Worm (Caenorhabditis elegans) whole organism, L4/young adult: ENCODE measurements around the gene C27D6.12.

Experiments
- W03F9.2 ChIP-seq: fragments of 150-350 bp; optimal IDR thresholded peaks from 2 replicates; lab custom pipeline; 2014; ENCODE audit warnings: missing biosample characterization, missing genetic modification characterization
- dao-5 ChIP-seq: sonication (generic microtip); optimal IDR thresholded peaks from 2 replicates; lab custom pipeline; 2016; ENCODE audit warnings: missing genotype, missing genetic modification characterization, moderate library complexity, missing compliant biosample characterization
- him-1 ChIP-seq: sonication (generic microtip); optimal IDR thresholded peaks from 2 replicates; lab custom pipeline; 2016; ENCODE audit warnings: missing genotype, missing genetic modification reagents, missing genetic modification characterization, missing compliant biosample characterization

C27D6.12 gene

DNA sequence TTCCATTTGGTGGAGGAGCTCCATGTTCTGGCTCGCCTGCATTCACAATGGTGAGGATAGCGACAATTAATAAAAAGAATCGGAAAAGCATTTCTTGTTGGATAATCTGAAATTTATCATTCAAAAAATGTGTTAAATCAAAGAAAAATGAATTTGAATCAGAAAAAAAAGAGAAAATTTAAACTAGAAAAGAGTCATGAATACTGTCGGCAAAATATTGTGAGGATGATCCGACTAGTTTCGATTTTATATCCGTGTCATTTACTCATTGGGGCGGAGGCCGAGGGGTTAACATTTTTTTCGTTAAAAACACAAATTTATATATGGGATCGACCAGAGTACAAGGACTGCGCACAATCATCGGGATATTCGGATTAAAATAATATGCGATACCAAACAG lies at the start of gene C27D6.12:
Gene C27D6.12, minus strand, starts transcription at position 101 of the 400 bp plus-strand sequence.
- no peak for TF ChIP-seq dao-5
- TF ChIP-seq him-1 (tag; lab: Kevin White, UChicago) = no peak
- TF ChIP-seq W03F9.2 (tag; lab: Kevin White, UChicago) = no peak

DNA sequence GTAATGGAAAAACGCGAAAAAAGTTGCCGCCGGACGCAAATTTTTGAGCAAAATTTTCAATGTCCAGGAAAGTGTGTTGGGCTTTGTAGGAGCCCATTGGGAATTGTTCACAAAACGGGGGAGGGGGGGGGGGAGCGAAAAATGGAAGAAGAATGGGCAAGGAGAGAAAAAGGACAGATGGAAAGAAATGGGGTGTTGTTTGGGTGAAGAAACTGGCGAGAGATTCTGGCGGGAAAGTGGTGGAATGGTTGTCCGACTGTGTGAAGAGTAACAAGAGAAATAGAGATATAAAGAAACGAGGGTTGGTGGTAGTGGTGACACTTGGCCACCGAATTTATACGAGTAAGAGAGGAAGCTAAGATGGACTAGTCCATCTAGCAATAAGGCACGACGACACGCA lies 48.5 kb upstream of the C27D6.12 start:
- TF ChIP-seq dao-5 (no peak), him-1 (tag; lab: Kevin White, UChicago) (no peak), W03F9.2 (tag; lab: Kevin White, UChicago) (no peak)

DNA sequence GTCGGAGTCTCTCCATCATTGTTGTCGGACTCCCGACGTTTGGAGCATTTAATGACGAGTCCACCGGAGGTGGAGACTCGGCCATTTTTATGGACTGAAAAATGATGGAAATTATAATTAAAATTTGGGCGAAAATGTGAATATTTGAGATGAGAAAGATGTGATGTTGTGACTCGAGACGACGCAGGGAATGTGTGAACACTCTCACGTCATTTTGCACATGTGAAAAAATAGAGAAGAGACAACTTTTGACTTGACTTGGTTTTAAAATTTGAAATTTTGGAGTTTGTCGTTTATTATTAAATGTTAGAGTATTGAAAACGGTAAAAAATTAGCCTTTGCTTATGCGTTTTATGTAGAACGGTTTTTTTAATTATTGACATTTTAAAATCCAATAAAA lies 47.5 kb upstream of the C27D6.12 start, which contains the start of gene dsh-1:
Gene dsh-1, minus strand, starts transcription at position 101 of the 400 bp plus-strand sequence.
- TF ChIP-seq W03F9.2 (tag; lab: Kevin White, UChicago) (no peak), him-1 (tag; lab: Kevin White, UChicago) (no peak), dao-5 (no peak)

DNA sequence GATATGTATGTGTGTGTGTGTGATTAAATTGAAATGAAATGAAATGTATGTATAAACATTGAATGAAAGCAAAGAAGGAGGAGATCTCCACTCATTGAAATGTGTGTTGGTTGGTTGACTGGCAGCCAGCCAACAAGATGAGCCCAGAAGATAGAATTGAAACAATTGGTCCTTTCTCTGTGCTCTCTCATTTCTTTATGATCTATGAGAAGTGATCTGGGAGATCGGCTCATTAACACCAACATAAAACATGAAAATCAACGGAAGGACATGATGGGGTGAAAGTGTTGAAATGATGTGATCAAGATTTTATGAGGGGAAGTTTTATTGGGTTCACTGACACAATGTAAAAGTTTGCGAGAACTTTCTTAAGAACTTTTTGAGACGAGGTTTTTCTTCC lies 45.0 kb upstream of the C27D6.12 start:
- TF ChIP-seq him-1 (tag; lab: Kevin White, UChicago) = no peak
- no peak for TF ChIP-seq dao-5
- no peak for TF ChIP-seq W03F9.2 (tag; lab: Kevin White, UChicago)

DNA sequence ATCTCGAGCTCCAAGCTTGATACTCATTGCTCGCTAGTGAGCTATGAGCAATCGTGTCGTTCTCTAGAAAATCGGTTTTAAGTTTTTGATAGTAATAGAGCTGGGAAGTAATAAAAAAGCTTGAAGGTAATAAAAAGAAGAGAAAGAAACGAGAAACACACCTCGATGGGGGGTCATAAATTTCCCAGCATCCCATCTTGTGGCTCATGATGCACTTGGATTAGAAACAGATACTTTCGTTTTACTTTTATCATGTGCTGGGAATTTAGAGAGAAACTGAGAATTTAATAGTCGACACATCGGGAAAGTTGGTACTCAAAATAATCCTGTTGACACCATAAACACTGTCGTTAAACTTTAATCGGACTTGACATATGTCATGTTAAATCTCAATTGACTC lies 42.8 kb upstream of the C27D6.12 start:
- no peak for TF ChIP-seq dao-5
- no peak for TF ChIP-seq him-1 (tag; lab: Kevin White, UChicago)
- TF ChIP-seq W03F9.2 (tag; lab: Kevin White, UChicago) = no peak

DNA sequence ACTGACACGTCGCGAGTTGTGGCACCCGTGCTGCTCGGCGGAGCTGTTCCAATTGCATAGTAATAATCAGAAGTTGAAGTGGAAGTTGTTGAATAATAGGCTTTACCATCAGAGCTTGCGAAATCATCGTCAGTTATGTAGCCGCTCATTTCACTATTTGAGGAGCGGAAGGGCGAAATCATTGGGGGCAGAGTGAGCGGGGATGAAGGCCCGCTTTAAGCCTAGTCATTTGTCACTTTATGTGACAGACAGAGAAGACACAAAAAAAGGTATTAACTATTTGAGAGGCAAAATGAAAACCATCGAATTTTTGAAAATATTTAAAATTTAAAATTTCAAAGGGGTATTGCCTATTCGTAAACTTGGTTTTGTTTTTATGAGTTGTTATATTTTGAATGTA lies 40.5 kb upstream of the C27D6.12 start:
- no peak for TF ChIP-seq dao-5

DNA sequence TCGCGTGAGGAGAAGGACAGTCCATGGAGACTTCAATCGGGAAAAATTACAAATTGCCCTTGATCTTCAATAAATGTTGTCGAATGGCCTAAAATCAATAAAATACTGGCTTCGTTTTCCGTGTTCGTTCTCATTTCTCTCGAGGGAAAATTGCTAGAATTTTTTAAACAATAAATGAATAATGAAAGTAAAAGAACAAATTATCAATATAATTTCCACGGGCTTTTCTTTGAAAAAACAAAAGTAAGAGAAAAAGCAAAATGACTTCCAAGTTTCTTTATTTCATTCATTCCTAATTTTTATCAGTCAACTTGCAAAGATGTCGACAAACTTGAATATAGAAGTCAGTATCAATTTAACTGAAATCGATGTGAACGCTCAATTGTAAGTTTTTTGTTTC lies 34.9 kb upstream of the C27D6.12 start, which contains the start of gene C34F11.1:
Gene C34F11.1, plus strand, starts transcription at position 301 of the 400 bp plus-strand sequence.
- no peak for TF ChIP-seq dao-5
- no peak for TF ChIP-seq W03F9.2 (tag; lab: Kevin White, UChicago)
- TF ChIP-seq him-1 (tag; lab: Kevin White, UChicago) = no peak

DNA sequence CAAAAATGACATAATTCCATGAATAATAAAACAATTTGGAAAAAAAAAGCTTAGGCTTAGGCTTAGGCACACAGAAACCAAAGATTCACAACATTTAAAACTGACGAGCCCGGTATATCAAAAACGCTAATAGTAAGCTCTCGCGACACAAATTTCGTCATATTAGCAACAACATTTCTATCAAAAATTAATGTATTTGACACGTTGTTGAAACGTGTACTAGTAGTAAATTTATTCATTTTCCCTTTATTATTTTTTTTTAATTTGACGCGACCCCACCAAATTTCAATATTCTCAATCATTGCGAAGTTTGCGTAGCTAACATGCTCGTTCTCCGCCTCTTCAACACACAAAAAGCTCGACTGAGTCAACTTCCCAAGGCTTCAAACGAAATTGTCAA lies 34.2 kb upstream of the C27D6.12 start, which contains the start of gene C34F11.2:
Gene C34F11.2, plus strand, starts transcription at position 301 of the 400 bp plus-strand sequence.
- TF ChIP-seq W03F9.2 (tag; lab: Kevin White, UChicago) (no peak), dao-5 (no peak), him-1 (tag; lab: Kevin White, UChicago) (no peak)

DNA sequence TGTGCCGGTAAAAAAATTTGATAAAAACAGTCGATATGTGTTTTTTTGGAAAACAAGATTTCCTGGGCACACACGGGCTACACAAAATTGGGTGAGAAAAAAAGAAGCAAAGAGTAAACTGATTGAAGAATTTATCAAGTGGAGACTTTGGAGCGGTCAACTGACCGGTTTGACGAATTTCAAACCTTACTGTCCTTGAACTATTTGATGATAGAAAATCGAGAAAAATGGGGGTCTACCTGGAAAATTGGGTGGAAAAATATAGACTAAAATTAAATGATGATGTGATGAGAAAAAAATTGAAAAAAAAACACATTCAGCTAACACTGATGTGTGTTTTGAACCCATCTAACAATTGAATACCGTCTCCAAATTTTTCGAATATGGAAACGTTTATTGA lies 33.0 kb upstream of the C27D6.12 start, which contains the start of gene C34F11.8:
Gene C34F11.8, minus strand, starts transcription at position 135 of the 400 bp plus-strand sequence.
- TF ChIP-seq him-1 (tag; lab: Kevin White, UChicago) = no peak
- no peak for TF ChIP-seq W03F9.2 (tag; lab: Kevin White, UChicago)
- TF ChIP-seq dao-5 = no peak

DNA sequence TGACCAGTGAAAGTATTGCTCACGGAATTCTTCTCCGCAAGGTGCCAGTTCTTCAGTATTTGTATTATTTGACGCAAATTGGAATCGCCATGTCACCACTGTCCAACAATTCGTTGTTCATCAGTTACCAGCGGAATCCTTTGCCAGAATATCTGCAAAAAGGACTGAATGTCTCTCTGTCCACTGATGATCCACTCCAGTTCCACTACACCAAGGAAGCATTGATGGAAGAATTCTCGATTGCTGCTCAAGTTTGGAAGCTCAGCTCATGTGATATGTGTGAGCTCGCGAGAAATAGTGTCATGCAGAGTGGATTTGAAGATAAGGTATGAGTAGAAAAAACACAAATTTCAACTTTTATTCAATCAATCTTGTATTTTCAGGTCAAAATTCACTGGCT lies 31.3 kb upstream of the C27D6.12 start:
- TF ChIP-seq dao-5 = no peak
- no peak for TF ChIP-seq W03F9.2 (tag; lab: Kevin White, UChicago)
- no peak for TF ChIP-seq him-1 (tag; lab: Kevin White, UChicago)

DNA sequence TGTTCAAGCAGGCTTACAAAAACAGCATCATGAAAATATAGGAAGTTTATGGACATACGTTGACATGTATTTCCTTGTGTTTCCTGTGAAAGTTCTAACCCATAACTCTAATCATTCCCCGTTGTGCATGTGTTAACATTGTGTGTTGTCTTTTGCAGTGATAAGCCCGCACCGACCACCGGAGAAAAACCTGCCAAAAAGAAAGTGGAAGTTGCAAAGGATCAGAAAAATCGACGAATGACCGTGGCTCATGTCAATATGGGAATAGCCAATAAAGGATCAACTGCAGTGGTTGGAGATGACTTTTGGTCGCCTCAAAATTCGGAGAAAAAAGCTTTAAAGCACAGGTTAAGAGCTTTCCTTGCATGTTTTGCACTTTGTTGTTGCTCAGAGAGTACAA lies 27.5 kb upstream of the C27D6.12 start:
- TF ChIP-seq dao-5 (no peak), him-1 (tag; lab: Kevin White, UChicago) (no peak), W03F9.2 (tag; lab: Kevin White, UChicago) (no peak)

DNA sequence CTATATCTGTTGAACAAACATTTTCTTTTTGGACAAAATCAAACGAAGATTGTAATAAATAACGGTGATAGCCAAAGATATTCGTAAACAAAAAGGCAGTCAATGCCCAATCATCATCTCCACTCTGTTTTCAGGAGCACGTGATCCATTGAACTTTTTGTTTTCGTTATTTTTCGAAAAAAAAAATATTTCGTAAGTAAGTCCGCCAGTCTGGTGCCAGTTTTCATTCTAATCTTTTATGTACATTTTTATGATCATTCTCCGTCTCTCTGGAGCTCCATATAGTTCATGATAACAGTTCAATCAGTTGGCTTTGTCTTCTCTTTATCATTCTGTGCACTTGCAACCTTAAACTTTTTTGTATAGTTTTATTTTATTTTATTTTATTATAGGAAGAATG lies 25.1 kb upstream of the C27D6.12 start, which contains the start of gene ampd-1:
Gene ampd-1, plus strand, starts transcription at position 393 of the 400 bp plus-strand sequence.
- TF ChIP-seq him-1 (tag; lab: Kevin White, UChicago) = no peak
- no peak for TF ChIP-seq dao-5
- TF ChIP-seq W03F9.2 (tag; lab: Kevin White, UChicago) = no peak

DNA sequence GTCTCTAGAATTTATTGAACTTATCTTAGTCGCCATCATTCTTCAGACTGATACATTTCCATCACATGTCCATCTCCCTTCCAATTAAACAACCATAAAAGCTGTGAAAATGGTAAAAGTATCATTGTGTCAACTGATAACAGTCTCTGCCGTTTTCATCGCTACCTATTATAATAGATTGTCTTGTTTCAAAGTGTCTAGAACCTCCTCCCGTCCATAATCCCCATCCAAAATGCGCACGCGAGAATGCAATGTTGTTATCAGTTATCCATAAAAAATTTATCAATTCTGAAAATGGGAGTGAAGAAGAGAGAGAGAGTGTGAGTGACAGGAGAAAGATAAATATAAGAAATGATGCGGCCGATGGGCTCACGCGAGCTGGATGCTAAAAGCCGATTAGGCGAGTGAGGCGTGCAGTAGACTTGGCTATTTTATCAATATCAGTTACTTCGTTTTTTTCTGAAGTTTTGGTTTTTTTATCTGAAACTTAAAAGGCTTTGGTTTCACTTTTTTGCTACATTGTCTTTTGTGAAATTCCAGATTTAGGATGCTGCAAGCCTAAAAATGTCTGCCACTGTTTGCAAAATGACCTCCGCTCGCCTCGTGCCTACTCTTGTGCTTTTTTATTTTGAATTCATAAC lies 24.2 kb upstream of the C27D6.12 start:
- TF ChIP-seq W03F9.2 (tag; lab: Kevin White, UChicago) (no peak), him-1 (tag; lab: Kevin White, UChicago) (no peak), dao-5 (no peak)

DNA sequence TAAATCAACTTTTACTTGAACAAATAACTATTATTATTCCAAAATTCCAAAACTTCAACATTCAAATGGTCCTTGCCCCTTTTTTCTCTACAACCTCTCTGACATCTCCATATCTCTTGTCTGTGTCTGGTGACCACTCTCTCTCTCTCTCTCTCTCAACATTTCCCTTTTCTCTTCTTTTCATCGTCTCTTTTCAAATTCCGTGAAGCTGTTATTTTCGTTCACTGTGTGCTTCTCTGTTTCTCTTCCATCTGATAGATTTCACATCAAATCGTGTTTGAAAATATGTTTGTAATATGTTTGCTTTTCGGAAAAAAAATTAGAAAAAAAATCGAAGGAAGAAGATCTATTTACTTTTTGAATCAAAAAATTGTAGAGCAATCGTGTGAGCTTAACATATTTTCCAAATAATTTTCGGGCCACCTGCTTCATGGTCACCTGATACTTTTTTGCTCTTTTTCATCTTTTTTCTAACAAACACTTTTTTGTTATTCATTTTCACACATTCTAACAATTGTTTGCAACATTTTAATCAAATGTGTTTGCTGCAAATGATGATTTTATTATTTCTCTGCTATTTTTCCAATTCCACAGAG lies 23.3 kb upstream of the C27D6.12 start:
- TF ChIP-seq W03F9.2 (tag; lab: Kevin White, UChicago) (no peak), dao-5 (no peak), him-1 (tag; lab: Kevin White, UChicago) (no peak)
